In genomic region chr2L:11306091-11306490, dm6 we compare ENCODE assay signal across 1 fruit fly cellular context.
TF ChIP-seq lines count a peak whose summit lies in the region.

No protein-coding gene starts in this region.

TF ChIP-seq in whole organism, prepupa, 60 proteins besides CTCF, POLR2A, EP300 and RAD21 (continued from another document):
- TF ChIP-seq CG34406 (GFP tag; optimal IDR thresholded peaks at IDR 0.05; lab: Kevin White, UChicago) (peak; percentile 58), net (GFP tag; optimal IDR thresholded peaks at IDR 0.05; lab: Kevin White, UChicago) (no peak), vri (GFP tag; optimal IDR thresholded peaks at IDR 0.05; lab: Kevin White, UChicago) (peak; percentile 73), Ets96B (tag; optimal IDR thresholded peaks at IDR 0.05; lab: Kevin White, UChicago) (no peak), CG8632 (GFP tag; optimal IDR thresholded peaks at IDR 0.05; lab: Kevin White, UChicago) (peak; percentile 51), Gug (GFP tag; IDR thresholded peaks at IDR 0.05; lab: Robert Waterston, UW) (no peak), CG11762 (GFP tag; optimal IDR thresholded peaks at IDR 0.05; lab: Kevin White, UChicago; ENCODE audit: insufficient read depth) (peak; percentile 2), Sox15 (GFP tag; optimal IDR thresholded peaks at IDR 0.05; lab: Kevin White, UChicago) (peak; percentile 68), ss (GFP tag; optimal IDR thresholded peaks at IDR 0.05; lab: Kevin White, UChicago) (peak in 1 of 2 experiments; percentile 6), Eip93F (GFP tag; optimal IDR thresholded peaks at IDR 0.05; lab: Kevin White, UChicago) (peak; percentile 43), topi (GFP tag; optimal IDR thresholded peaks at IDR 0.05; lab: Kevin White, UChicago) (peak; percentile 71), CG16779 (tag; optimal IDR thresholded peaks at IDR 0.05; lab: Kevin White, UChicago) (no peak), Eip75B (GFP tag; optimal IDR thresholded peaks at IDR 0.05; lab: Kevin White, UChicago) (peak; percentile 42), CG4318 (GFP tag; optimal IDR thresholded peaks at IDR 0.05; lab: Kevin White, UChicago) (no peak), CG6808 (GFP tag; optimal IDR thresholded peaks at IDR 0.05; lab: Kevin White, UChicago) (no peak), fd59A (GFP tag; optimal IDR thresholded peaks at IDR 0.05; lab: Kevin White, UChicago) (peak; percentile 12), fkh (GFP tag; optimal IDR thresholded peaks at IDR 0.05; lab: Kevin White, UChicago) (no peak), eg (GFP tag; IDR thresholded peaks at IDR 0.05; lab: Robert Waterston, UW) (no peak), CG3919 (GFP tag; optimal IDR thresholded peaks at IDR 0.05; lab: Kevin White, UChicago) (peak; percentile 70), svp (GFP tag; lab: Kevin White, UChicago) (peak; percentile 93), CG1621 (tag; optimal IDR thresholded peaks at IDR 0.05; lab: Kevin White, UChicago) (peak; percentile 23), CG15336 (GFP tag; IDR thresholded peaks at IDR 0.05; lab: Robert Waterston, UW) (no peak), lz (GFP tag; optimal IDR thresholded peaks at IDR 0.05; lab: Kevin White, UChicago) (peak; percentile 76), OdsH (GFP tag; optimal IDR thresholded peaks at IDR 0.05; lab: Kevin White, UChicago) (peak; percentile 54), fd85E (GFP tag; optimal IDR thresholded peaks at IDR 0.05; lab: Kevin White, UChicago) (no peak), CG6276 (GFP tag; optimal IDR thresholded peaks at IDR 0.05; lab: Kevin White, UChicago) (no peak), CG11294 (GFP tag; IDR thresholded peaks at IDR 0.05; lab: Robert Waterston, UW) (no peak), dsx (GFP tag; optimal IDR thresholded peaks at IDR 0.05; lab: Kevin White, UChicago; ENCODE audit: poor library complexity, severe bottlenecking) (no peak), Hr39 (GFP tag; optimal IDR thresholded peaks at IDR 0.05; lab: Kevin White, UChicago) (peak; percentile 87), CG6792 (GFP tag; optimal IDR thresholded peaks at IDR 0.05; lab: Kevin White, UChicago) (peak; percentile 70), CG6854 (GFP tag; optimal IDR thresholded peaks at IDR 0.05; lab: Kevin White, UChicago) (peak; percentile 33), CG10631 (GFP tag; optimal IDR thresholded peaks at IDR 0.05; lab: Kevin White, UChicago) (peak; percentile 42)
